Worm (Caenorhabditis elegans) whole organism, L2 larva: Measurements from ENCODE around the gene scl-13.

Experiments used
- R02D3.7 ChIP-seq: fragments of 150-350 bp; optimal IDR thresholded peaks from 2 replicates; lab custom pipeline; 2014; ENCODE audit warnings: missing biosample characterization, missing genetic modification characterization
- ZK546.5 ChIP-seq: sonication (generic microtip); optimal IDR thresholded peaks from 2 replicates; lab custom pipeline; 2017; ENCODE audit warnings: missing biosample characterization, missing genetic modification characterization
- ceh-82 ChIP-seq: fragments of 150-350 bp; optimal IDR thresholded peaks from 2 replicates; lab custom pipeline; 2014; ENCODE audit warnings: missing biosample characterization, missing genetic modification characterization
- fos-1 ChIP-seq: fragments of 150-350 bp; optimal IDR thresholded peaks from 2 replicates; lab custom pipeline; 2014; ENCODE audit warnings: missing biosample characterization, missing genetic modification characterization
- lin-13 ChIP-seq: fragments of 150-350 bp; optimal IDR thresholded peaks from 2 replicates; lab custom pipeline; 2014; ENCODE audit warnings: missing biosample characterization, missing genetic modification reagents, missing genetic modification characterization
- mbf-1 ChIP-seq: sonication (generic microtip); optimal IDR thresholded peaks from 2 replicates; lab custom pipeline; 2017; ENCODE audit warnings: missing biosample characterization, missing genetic modification characterization
- nhr-10 ChIP-seq: sonication (generic microtip); optimal IDR thresholded peaks from 2 replicates; lab custom pipeline; 2017; ENCODE audit warnings: missing biosample characterization, missing genetic modification characterization
- nhr-11 ChIP-seq: fragments of 150-350 bp; optimal IDR thresholded peaks from 2 replicates; lab custom pipeline; 2014; ENCODE audit warnings: missing biosample characterization, missing genetic modification characterization
- nhr-77 ChIP-seq: fragments of 150-350 bp; optimal IDR thresholded peaks from 2 replicates; lab custom pipeline; 2014; ENCODE audit warnings: missing biosample characterization, missing genetic modification characterization
- skn-1 ChIP-seq: sonication (generic microtip); optimal IDR thresholded peaks from 2 replicates; lab custom pipeline; 2017; ENCODE audit warnings: missing biosample characterization, missing genetic modification characterization

- TF ChIP-seq fos-1 (no peak), nhr-77 (tag; lab: Kevin White, UChicago) (no peak), nhr-11 (tag; lab: Kevin White, UChicago) (no peak), skn-1 (no peak), R02D3.7 (tag; lab: Kevin White, UChicago) (no peak), lin-13 (no peak), nhr-10 (tag; lab: Kevin White, UChicago) (no peak), ceh-82 (no peak), mbf-1 (tag; lab: Kevin White, UChicago) (no peak), ZK546.5 (tag; lab: Kevin White, UChicago) (no peak)
Observed at ce11 chrV:3790424-3790823, 21.0 kb downstream of the scl-13 start.
